Worm (Caenorhabditis elegans): ENCODE data around the gene ndua-12.

Gene ndua-12

DNA sequence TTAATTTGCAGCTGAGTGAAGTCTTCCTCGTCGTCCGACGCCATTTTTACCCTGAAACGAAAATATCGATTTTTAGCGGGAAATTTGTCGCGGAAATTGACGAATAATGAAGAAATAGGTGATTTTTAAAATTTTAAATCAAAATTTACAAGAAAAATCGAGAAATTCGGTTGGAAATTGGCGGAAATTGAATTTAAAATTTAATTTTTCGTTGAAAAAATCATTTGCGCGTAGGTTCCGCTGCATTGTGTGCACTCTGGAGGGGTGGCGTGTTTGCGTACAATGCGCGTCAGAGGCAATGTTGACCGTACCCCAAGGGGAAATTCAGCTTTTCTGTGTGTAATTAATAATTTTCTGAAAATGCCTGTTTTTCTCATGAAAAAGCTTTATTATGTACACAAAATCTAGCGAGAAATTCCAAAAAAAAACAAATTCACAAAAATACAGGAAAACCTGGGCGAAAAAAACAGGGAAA is 15.7 kb downstream of the ndua-12 start, which contains the start of gene Y94H6A.5 (continued):
- TF ChIP-seq ceh-28 (tag; optimal IDR thresholded peaks at IDR 0.05) = no peak
- TF ChIP-seq Y105C5A.15 (GFP tag; IDR thresholded peaks at IDR 0.05) = no peak
- no peak for TF ChIP-seq nhr-10 (tag; optimal IDR thresholded peaks at IDR 0.05)
- peak; percentile 52 for TF ChIP-seq dpl-1 (GFP tag; optimal IDR thresholded peaks at IDR 0.05)
- peak; percentile 55 for TF ChIP-seq lin-38 (GFP tag; IDR thresholded peaks at IDR 0.05)
- TF ChIP-seq php-3 (GFP tag; IDR thresholded peaks at IDR 0.05) = no peak
- peak; percentile 55 for TF ChIP-seq hlh-30 (tag; optimal IDR thresholded peaks at IDR 0.05; ENCODE audit: insufficient read depth)
- no peak for TF ChIP-seq fos-1 (tag; optimal IDR thresholded peaks at IDR 0.05)
- no peak for TF ChIP-seq madf-9 (GFP tag; conservative IDR thresholded peaks at IDR 0.05)
- TF ChIP-seq tra-1 (GFP tag; IDR thresholded peaks at IDR 0.05) = no peak
- no peak for TF ChIP-seq vab-7 (GFP tag; IDR thresholded peaks at IDR 0.05)
- TF ChIP-seq ZK546.5 (tag; optimal IDR thresholded peaks at IDR 0.05) = no peak
- no peak for TF ChIP-seq mxl-3 (GFP tag; optimal IDR thresholded peaks at IDR 0.05)
- TF ChIP-seq snpc-4 (tag; optimal IDR thresholded peaks at IDR 0.05) = no peak
- TF ChIP-seq hmg-1.1 (GFP tag; IDR thresholded peaks at IDR 0.05) = no peak
- peak; percentile 25 for TF ChIP-seq hlh-11 (tag; optimal IDR thresholded peaks at IDR 0.05)
- TF ChIP-seq daf-19 (GFP tag; conservative IDR thresholded peaks at IDR 0.05) = no peak
- peak; percentile 19 for TF ChIP-seq F37D6.2 (tag; optimal IDR thresholded peaks at IDR 0.05)
- no peak for TF ChIP-seq nhr-41 (GFP tag; IDR thresholded peaks at IDR 0.05)
- no peak for TF ChIP-seq daf-8 (GFP tag; IDR thresholded peaks at IDR 0.05)
- TF ChIP-seq zfp-2 (tag; optimal IDR thresholded peaks at IDR 0.05) = no peak
- peak; percentile 16 for TF ChIP-seq nhr-102 (tag; optimal IDR thresholded peaks at IDR 0.05)
- TF ChIP-seq unc-39 (tag; optimal IDR thresholded peaks at IDR 0.05) = no peak
- TF ChIP-seq lin-13 (GFP tag; optimal IDR thresholded peaks at IDR 0.05) = peak; percentile 80
- no peak for TF ChIP-seq skn-1 (tag; optimal IDR thresholded peaks at IDR 0.05)
- peak; percentile 39 for TF ChIP-seq rbr-2 (tag; optimal IDR thresholded peaks at IDR 0.05)
- TF ChIP-seq zag-1 (tag; optimal IDR thresholded peaks at IDR 0.05) = no peak
- no peak for TF ChIP-seq Y75B8A.6 (GFP tag; IDR thresholded peaks at IDR 0.05)
- TF ChIP-seq aly-2 (tag; optimal IDR thresholded peaks at IDR 0.05) = no peak
- no peak for TF ChIP-seq gei-8 (GFP tag; optimal IDR thresholded peaks at IDR 0.05)
- TF ChIP-seq spr-1 (tag; optimal IDR thresholded peaks at IDR 0.05) = no peak
- no peak for TF ChIP-seq nhr-11 (tag; optimal IDR thresholded peaks at IDR 0.05)
- TF ChIP-seq ama-1 (optimal IDR thresholded peaks at IDR 0.05) = peak; percentile 89
- TF ChIP-seq spr-3 (GFP tag; optimal IDR thresholded peaks at IDR 0.05) = no peak
- peak; percentile 16; the same call in 1 of the 2 replicates for TF ChIP-seq pha-4 (GFP tag; IDR thresholded peaks at IDR 0.05)
- TF ChIP-seq pha-4 (tag; optimal IDR thresholded peaks at IDR 0.05) = no peak
- 0 out of 2 replicates have a peak, but pooled peaks have one; percentile 25 for TF ChIP-seq ceh-20 (GFP tag; IDR thresholded peaks at IDR 0.05)
- no peak for TF ChIP-seq lin-29 (GFP tag; IDR thresholded peaks at IDR 0.05)
- peak; percentile 55 to 97 for TF ChIP-seq lsy-2 (tag; optimal IDR thresholded peaks at IDR 0.05)
- no peak for TF ChIP-seq daf-12 (tag; optimal IDR thresholded peaks at IDR 0.05)
- no peak for TF ChIP-seq snpc-1.2 (GFP tag; IDR thresholded peaks at IDR 0.05)
- no peak for TF ChIP-seq Y5F2A.4 (GFP tag; optimal IDR thresholded peaks at IDR 0.05)
- no peak for TF ChIP-seq mxl-2 (GFP tag; conservative IDR thresholded peaks at IDR 0.05)
- no peak for TF ChIP-seq Y48G9A.11 (GFP tag; IDR thresholded peaks at IDR 0.05)
- TF ChIP-seq lin-39 (tag; optimal IDR thresholded peaks at IDR 0.05) = no peak
- peak; percentile 15; the same call in 1 of the 2 replicates for TF ChIP-seq dmd-6 (GFP tag; IDR thresholded peaks at IDR 0.05)
- no peak for TF ChIP-seq nhr-111 (GFP tag; optimal IDR thresholded peaks at IDR 0.05)
- no peak for TF ChIP-seq mdl-1 (tag; optimal IDR thresholded peaks at IDR 0.05)
- TF ChIP-seq sdz-12 (GFP tag; optimal IDR thresholded peaks at IDR 0.05) = no peak
- TF ChIP-seq nhr-237 (tag; optimal IDR thresholded peaks at IDR 0.05) = no peak

Data from whole organism, L4 larva.